Fruit fly (Drosophila melanogaster) whole organism: ENCODE results near the gene Cyp4d1.

ENCODE experiments used
- CG8478 ChIP-seq: fragments of >200 bp; optimal IDR thresholded peaks from 2 replicates; lab custom pipeline; 2018; ENCODE audit warnings: inconsistent platforms
- Dll ChIP-seq: fragments of >200 bp; optimal IDR thresholded peaks from 2 replicates; lab custom pipeline; 2017
- EcR ChIP-seq, 2 experiments: fragments of >200 bp; optimal IDR thresholded peaks; 2 replicates each; lab custom pipeline; 2017; ENCODE audit warnings: missing biosample characterization in 2 of 2, missing genetic modification characterization in 2 of 2, missing genetic modification reagents in 2 of 2
- pan ChIP-seq: fragments of >200 bp; optimal IDR thresholded peaks from 2 replicates; lab custom pipeline; 2017
- psq ChIP-seq: fragments of >200 bp; optimal IDR thresholded peaks from 2 replicates; lab custom pipeline; 2017
- usp ChIP-seq: fragments of >200 bp; optimal IDR thresholded peaks from 2 replicates; lab custom pipeline; 2017; ENCODE audit warnings: missing biosample characterization, missing genetic modification characterization, mixed read lengths

- TF ChIP-seq psq (lab: Kevin White, UChicago) (no peak), EcR (GFP tag; optimal IDR thresholded peaks at IDR 0.05; lab: Kevin White, UChicago) (no peak), pan (lab: Kevin White, UChicago) (no peak), usp (no peak), Dll (lab: Kevin White, UChicago) (no peak), CG8478 (lab: Kevin White, UChicago) (no peak)
These were observed 13.3 kb downstream of the Cyp4d1 start for dm6 chrX:2148671-2149070.
